Worm (Caenorhabditis elegans) whole organism, L2 larva: ENCODE results near the gene pfd-2.

Experiments used
- C34F6.9 ChIP-seq: fragments of 150-350 bp; optimal IDR thresholded peaks from 2 replicates; lab custom pipeline; 2014; ENCODE audit warnings: missing biosample characterization, missing genetic modification characterization
- F13H6.1 ChIP-seq: sonication (generic microtip); optimal IDR thresholded peaks from 2 replicates; lab custom pipeline; 2016; ENCODE audit warnings: missing genetic modification characterization, missing compliant biosample characterization
- R02D3.7 ChIP-seq: fragments of 150-350 bp; optimal IDR thresholded peaks from 2 replicates; lab custom pipeline; 2014; ENCODE audit warnings: missing biosample characterization, missing genetic modification characterization
- ZK546.5 ChIP-seq: sonication (generic microtip); optimal IDR thresholded peaks from 2 replicates; lab custom pipeline; 2017; ENCODE audit warnings: missing biosample characterization, missing genetic modification characterization
- alr-1 ChIP-seq: fragments of 150-350 bp; optimal IDR thresholded peaks from 2 replicates; lab custom pipeline; 2014; ENCODE audit warnings: missing biosample characterization, missing genetic modification characterization
- aly-2 ChIP-seq: fragments of 150-350 bp; optimal IDR thresholded peaks from 2 replicates; lab custom pipeline; 2014; ENCODE audit warnings: missing biosample characterization, missing genetic modification characterization
- ama-1 ChIP-seq: fragments of 150-350 bp; optimal IDR thresholded peaks from 2 replicates; lab custom pipeline; 2018; ENCODE audit warnings: inconsistent platforms
- blmp-1 ChIP-seq: sonication (generic microtip); optimal IDR thresholded peaks from 2 replicates; lab custom pipeline; 2017; ENCODE audit warnings: missing genetic modification characterization, mild to moderate bottlenecking, missing compliant biosample characterization, antibody characterized with exemption, moderate library complexity; ENCODE audit not compliant: insufficient read depth
- ceh-82 ChIP-seq: fragments of 150-350 bp; optimal IDR thresholded peaks from 2 replicates; lab custom pipeline; 2014; ENCODE audit warnings: missing biosample characterization, missing genetic modification characterization
- crh-2 ChIP-seq: sonication (generic microtip); optimal IDR thresholded peaks from 2 replicates; lab custom pipeline; 2017; ENCODE audit warnings: missing biosample characterization, missing genetic modification characterization
- elt-1 ChIP-seq: fragments of 150-350 bp; optimal IDR thresholded peaks from 2 replicates; lab custom pipeline; 2014; ENCODE audit warnings: missing biosample characterization, missing genetic modification characterization
- elt-3 ChIP-seq: sonication (generic microtip); optimal IDR thresholded peaks from 2 replicates; lab custom pipeline; 2017; ENCODE audit warnings: missing biosample characterization, missing genetic modification characterization
- fos-1 ChIP-seq: fragments of 150-350 bp; optimal IDR thresholded peaks from 2 replicates; lab custom pipeline; 2014; ENCODE audit warnings: missing biosample characterization, missing genetic modification characterization
- lin-13 ChIP-seq: fragments of 150-350 bp; optimal IDR thresholded peaks from 2 replicates; lab custom pipeline; 2014; ENCODE audit warnings: missing biosample characterization, missing genetic modification reagents, missing genetic modification characterization
- lsy-2 ChIP-seq, 2 experiments: fragments of 150-350 bp in 1 of 2; sonication (generic microtip) in 1 of 2; optimal IDR thresholded peaks; 2 replicates each; lab custom pipeline; 2014 to 2017; ENCODE audit warnings: missing biosample characterization in 2 of 2, missing genetic modification characterization in 2 of 2
- mab-5 ChIP-seq: fragments of 150-350 bp; optimal IDR thresholded peaks from 2 replicates; lab custom pipeline; 2014; ENCODE audit warnings: missing biosample characterization, missing genetic modification characterization
- mbf-1 ChIP-seq: sonication (generic microtip); optimal IDR thresholded peaks from 2 replicates; lab custom pipeline; 2017; ENCODE audit warnings: missing biosample characterization, missing genetic modification characterization
- mdl-1 ChIP-seq, 2 experiments: fragments of 150-350 bp in 1 of 2; sonication (generic microtip) in 1 of 2; optimal IDR thresholded peaks; 2 replicates each; lab custom pipeline; 2017; ENCODE audit warnings: missing biosample characterization in 2 of 2, missing genetic modification characterization in 2 of 2
- nhr-10 ChIP-seq: sonication (generic microtip); optimal IDR thresholded peaks from 2 replicates; lab custom pipeline; 2017; ENCODE audit warnings: missing biosample characterization, missing genetic modification characterization
- nhr-11 ChIP-seq: fragments of 150-350 bp; optimal IDR thresholded peaks from 2 replicates; lab custom pipeline; 2014; ENCODE audit warnings: missing biosample characterization, missing genetic modification characterization
- nhr-21 ChIP-seq: fragments of 150-350 bp; optimal IDR thresholded peaks from 2 replicates; lab custom pipeline; 2014; ENCODE audit warnings: missing biosample characterization, missing genetic modification characterization
- nhr-23 ChIP-seq: fragments of 150-350 bp; optimal IDR thresholded peaks from 2 replicates; lab custom pipeline; 2014; ENCODE audit warnings: missing biosample characterization, missing genetic modification reagents, missing genetic modification characterization
- nhr-237 ChIP-seq: fragments of 150-350 bp; optimal IDR thresholded peaks from 2 replicates; lab custom pipeline; 2014; ENCODE audit warnings: missing biosample characterization, missing genetic modification characterization
- nhr-25 ChIP-seq: fragments of 150-350 bp; sonication (generic microtip); optimal IDR thresholded peaks from 3 replicates; lab custom pipeline; 2014; ENCODE audit warnings: missing biosample characterization, missing genetic modification characterization
- nhr-6 ChIP-seq: fragments of 150-350 bp; optimal IDR thresholded peaks from 2 replicates; lab custom pipeline; 2014; ENCODE audit warnings: missing biosample characterization, missing genetic modification characterization
- nhr-77 ChIP-seq: fragments of 150-350 bp; optimal IDR thresholded peaks from 2 replicates; lab custom pipeline; 2014; ENCODE audit warnings: missing biosample characterization, missing genetic modification characterization
- peb-1 ChIP-seq: fragments of 150-350 bp; optimal IDR thresholded peaks from 2 replicates; lab custom pipeline; 2014; ENCODE audit warnings: missing biosample characterization, missing genetic modification characterization
- sma-9 ChIP-seq, 2 experiments: fragments of 150-350 bp in 1 of 2; sonication (generic microtip) in 1 of 2; optimal IDR thresholded peaks; 2 replicates each; lab custom pipeline; 2014 to 2016; ENCODE audit warnings: missing genetic modification characterization in 2 of 2, mild to moderate bottlenecking in 1 of 2, missing biosample characterization in 1 of 2, missing compliant biosample characterization in 1 of 2, missing genetic modification reagents in 1 of 2, moderate library complexity in 1 of 2
- snpc-4 ChIP-seq: fragments of 150-350 bp; optimal IDR thresholded peaks from 2 replicates; lab custom pipeline; 2014; ENCODE audit warnings: missing biosample characterization, missing genetic modification characterization
- unc-55 ChIP-seq: fragments of 150-350 bp; sonication (generic microtip); optimal IDR thresholded peaks from 3 replicates; lab custom pipeline; 2014; ENCODE audit warnings: missing biosample characterization, missing genetic modification reagents, missing genetic modification characterization
- unc-62 ChIP-seq: fragments of 150-350 bp; optimal IDR thresholded peaks from 2 replicates; lab custom pipeline; 2014; ENCODE audit warnings: missing biosample characterization, missing genetic modification reagents, missing genetic modification characterization
- ztf-1 ChIP-seq: fragments of 200-800 bp; sonication (Bioruptor generic); conservative IDR thresholded peaks from 2 replicates; pipeline ENCODE4 v1.3.6; 2022; ENCODE audit warnings: missing genetic modification characterization, missing compliant biosample characterization
- ztf-4 ChIP-seq: fragments of 150-350 bp; optimal IDR thresholded peaks from 2 replicates; lab custom pipeline; 2014; ENCODE audit warnings: missing biosample characterization, missing genetic modification characterization

pfd-2 gene

DNA sequence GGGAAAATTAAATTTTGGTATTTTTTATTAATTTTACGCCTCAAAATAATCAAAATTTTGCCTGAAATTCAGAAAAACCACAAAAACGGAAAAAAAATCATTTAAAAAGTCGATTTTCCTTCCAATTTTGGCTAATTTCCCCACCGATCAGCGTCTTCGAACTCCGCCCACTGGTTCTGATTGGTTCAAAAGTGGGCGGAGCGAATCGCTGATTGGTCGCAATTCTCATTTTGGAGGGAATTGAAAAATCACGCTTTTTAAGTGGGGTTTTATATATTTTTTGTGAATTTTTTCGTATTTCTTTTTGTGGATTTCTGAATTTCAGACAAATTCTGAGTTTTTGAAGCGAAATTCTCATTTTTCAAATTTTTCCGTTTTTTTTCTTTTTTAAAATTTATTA, 39.6 kb upstream of the pfd-2 start:
- TF ChIP-seq ztf-4 (tag; lab: Kevin White, UChicago): no peak
- TF ChIP-seq ZK546.5 (tag; lab: Kevin White, UChicago): no peak
- TF ChIP-seq nhr-237 (tag; lab: Kevin White, UChicago): no peak
- TF ChIP-seq nhr-10: no peak

- no peak for TF ChIP-seq nhr-237 (tag; lab: Kevin White, UChicago)
- no peak for TF ChIP-seq alr-1 (tag; lab: Kevin White, UChicago)
- no peak for TF ChIP-seq nhr-21 (tag; lab: Kevin White, UChicago)
Observed at ce11 chrII:4288111-4288510, 38.4 kb upstream of the pfd-2 start, which contains the start of gene C01F1.6. TSS of gene C01F1.6 (minus strand) at chrII:4288211.

DNA sequence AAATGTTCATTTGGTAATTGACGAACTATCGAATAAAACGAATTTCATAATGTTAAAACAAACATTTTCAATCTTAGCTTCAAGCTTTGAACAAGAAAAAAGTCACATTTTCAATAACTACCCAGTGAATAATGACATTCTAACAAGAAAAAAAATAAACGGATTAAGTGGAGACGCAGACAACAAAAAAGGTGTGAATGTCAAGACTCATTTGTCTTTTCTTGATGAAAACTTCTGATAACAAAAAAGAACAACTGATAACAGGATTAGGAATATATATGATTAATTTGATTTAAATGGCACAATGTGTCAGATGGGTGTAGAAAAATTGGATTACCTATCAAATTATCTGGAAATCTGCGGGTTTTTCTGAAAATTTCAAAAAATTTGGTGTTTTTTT, 37.9 kb upstream of the pfd-2 start:
- TF ChIP-seq lin-13 (GFP tag; lab: Kevin White, UChicago) (no peak), lsy-2 (tag; optimal IDR thresholded peaks at IDR 0.05; lab: Kevin White, UChicago) (no peak), nhr-11 (tag; lab: Kevin White, UChicago) (no peak), fos-1 (tag; lab: Kevin White, UChicago) (peak; percentile 43), unc-62 (GFP tag; lab: Kevin White, UChicago) (no peak), ceh-82 (no peak), mab-5 (no peak), C34F6.9 (tag; lab: Kevin White, UChicago) (peak; percentile 15), nhr-25 (no peak)

DNA sequence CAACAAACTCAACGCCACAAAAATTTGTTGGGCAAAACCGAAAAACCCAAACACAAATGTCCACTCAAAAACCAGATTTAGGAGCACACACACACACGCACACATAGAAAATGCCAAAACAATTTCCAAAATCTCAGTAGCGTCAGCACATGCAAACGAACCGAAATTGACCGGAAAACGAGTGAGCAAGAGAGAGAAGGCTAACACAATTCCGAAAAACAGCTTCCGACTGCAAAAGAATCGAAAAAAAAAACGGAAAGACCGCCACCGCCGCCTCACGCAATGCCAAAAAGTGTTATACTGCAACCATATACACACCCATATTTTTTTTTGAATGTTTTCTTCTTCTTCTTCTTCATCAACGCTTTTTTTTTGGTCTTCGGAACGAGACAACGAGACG, 34.7 kb upstream of the pfd-2 start:
- TF ChIP-seq unc-55 (GFP tag; lab: Kevin White, UChicago) (no peak), ama-1 (no peak), R02D3.7 (tag; lab: Kevin White, UChicago) (no peak), unc-62 (GFP tag; lab: Kevin White, UChicago) (no peak), aly-2 (tag; lab: Kevin White, UChicago) (no peak), ztf-1 (GFP tag; lab: Robert Waterston, UW) (no peak), nhr-10 (no peak), mab-5 (no peak), mbf-1 (tag; lab: Kevin White, UChicago) (no peak), crh-2 (tag; lab: Kevin White, UChicago) (no peak), nhr-23 (no peak), nhr-237 (tag; lab: Kevin White, UChicago) (no peak), ceh-82 (no peak), alr-1 (tag; lab: Kevin White, UChicago) (no peak)

- TF ChIP-seq mdl-1 (tag; optimal IDR thresholded peaks at IDR 0.05; lab: Kevin White, UChicago) (no peak), fos-1 (tag; lab: Kevin White, UChicago) (no peak), lin-13 (GFP tag; lab: Kevin White, UChicago) (no peak), crh-2 (tag; lab: Kevin White, UChicago) (no peak)
- TF ChIP-seq, all 48 proteins: peak for 0
Observed at ce11 chrII:4293027-4293522, 33.4 kb upstream of the pfd-2 start.

- TF ChIP-seq ZK546.5 (tag; lab: Kevin White, UChicago) (no peak), nhr-77 (tag; lab: Kevin White, UChicago) (no peak), blmp-1 (tag; lab: Kevin White, UChicago) (no peak), fos-1 (tag; lab: Kevin White, UChicago) (no peak), elt-1 (peak; percentile 17), unc-55 (GFP tag; lab: Kevin White, UChicago) (no peak), F13H6.1 (tag; lab: Kevin White, UChicago) (no peak), sma-9 (GFP tag; optimal IDR thresholded peaks at IDR 0.05; lab: Kevin White, UChicago) (peak; percentile 11), sma-9 (tag; optimal IDR thresholded peaks at IDR 0.05; lab: Kevin White, UChicago) (no peak), lsy-2 (tag; optimal IDR thresholded peaks at IDR 0.05; lab: Kevin White, UChicago) (no peak)
Observed at ce11 chrII:4294189-4294588, 32.3 kb upstream of the pfd-2 start.

ce11 chrII:4294801-4295200, 31.7 kb upstream of the pfd-2 start, which contains the start of gene rml-4:
TSS of gene rml-4 (plus strand) at chrII:4295101.
- TF ChIP-seq sma-9 (GFP tag; optimal IDR thresholded peaks at IDR 0.05; lab: Kevin White, UChicago) (no peak), sma-9 (tag; optimal IDR thresholded peaks at IDR 0.05; lab: Kevin White, UChicago) (no peak), elt-3 (tag; lab: Kevin White, UChicago) (no peak), F13H6.1 (tag; lab: Kevin White, UChicago) (no peak), snpc-4 (tag; lab: Kevin White, UChicago) (no peak), peb-1 (tag; lab: Kevin White, UChicago) (no peak), nhr-23 (no peak), mab-5 (no peak), nhr-237 (tag; lab: Kevin White, UChicago) (no peak), fos-1 (tag; lab: Kevin White, UChicago) (no peak), ZK546.5 (tag; lab: Kevin White, UChicago) (no peak), lin-13 (GFP tag; lab: Kevin White, UChicago) (no peak), nhr-6 (no peak)
- TF ChIP-seq, all 48 proteins: peak for 0
